Worm (Caenorhabditis elegans) whole organism, L4 larva: ENCODE data around the gene sra-1.

Experiments
- aly-2 ChIP-seq: sonication (generic microtip); optimal IDR thresholded peaks from 2 replicates; lab custom pipeline; 2018; ENCODE audit warnings: missing biosample characterization, missing genetic modification characterization
- ceh-20 ChIP-seq: fragments of 200-800 bp; sonication (Bioruptor generic); IDR thresholded peaks from 2 replicates; pipeline ENCODE4 v1.3.6; 2022; ENCODE audit warnings: missing genetic modification reagents, missing genetic modification characterization, missing compliant biosample characterization
- ceh-28 ChIP-seq: fragments of 150-350 bp; optimal IDR thresholded peaks from 2 replicates; lab custom pipeline; 2014; ENCODE audit warnings: missing biosample characterization, missing genetic modification reagents, missing genetic modification characterization
- daf-12 ChIP-seq: fragments of 150-350 bp; optimal IDR thresholded peaks from 2 replicates; lab custom pipeline; 2014; ENCODE audit warnings: missing biosample characterization, missing genetic modification reagents, missing genetic modification characterization
- egl-27 ChIP-seq: sonication (generic microtip); optimal IDR thresholded peaks from 3 replicates; lab custom pipeline; 2017; ENCODE audit warnings: missing biosample characterization, missing genetic modification reagents, missing genetic modification characterization
- fkh-10 ChIP-seq: fragments of 150-350 bp; optimal IDR thresholded peaks from 2 replicates; lab custom pipeline; 2014; ENCODE audit warnings: missing biosample characterization, missing genetic modification reagents, missing genetic modification characterization
- lim-7 ChIP-seq: fragments of 200-800 bp; sonication (Bioruptor generic); IDR thresholded peaks from 2 replicates; pipeline ENCODE4 v1.3.6; 2022; ENCODE audit warnings: missing genetic modification characterization, missing compliant biosample characterization
- mep-1 ChIP-seq: fragments of 150-350 bp; sonication (generic microtip); optimal IDR thresholded peaks from 3 replicates; lab custom pipeline; 2014; ENCODE audit warnings: missing biosample characterization, missing genetic modification characterization
- pqm-1 ChIP-seq: sonication (generic microtip); optimal IDR thresholded peaks from 2 replicates; lab custom pipeline; 2017; ENCODE audit warnings: missing biosample characterization, missing genetic modification characterization
- unc-39 ChIP-seq: sonication (generic microtip); optimal IDR thresholded peaks from 2 replicates; lab custom pipeline; 2017; ENCODE audit warnings: missing biosample characterization, missing genetic modification characterization
- ztf-7 ChIP-seq: fragments of 150-350 bp; optimal IDR thresholded peaks from 2 replicates; lab custom pipeline; 2014; ENCODE audit warnings: missing biosample characterization, missing genetic modification characterization

- TF ChIP-seq pqm-1 (tag; lab: Kevin White, UChicago) = no peak
- TF ChIP-seq egl-27 (tag; lab: Kevin White, UChicago) = no peak
- TF ChIP-seq unc-39 (tag; lab: Kevin White, UChicago) = no peak
- TF ChIP-seq fkh-10 (GFP tag; lab: Kevin White, UChicago) = no peak
- TF ChIP-seq mep-1 = peak; percentile 64
- TF ChIP-seq ztf-7 (tag; lab: Kevin White, UChicago) = peak; percentile 29
- peak; percentile 76; the same call in 1 of the 2 replicates for TF ChIP-seq ceh-20 (GFP tag; lab: Robert Waterston, UW)
- no peak for TF ChIP-seq daf-12 (tag; lab: Kevin White, UChicago)
- peak; percentile 39 for TF ChIP-seq aly-2
- peak; percentile 97 for TF ChIP-seq lim-7
- TF ChIP-seq ceh-28 (tag; lab: Kevin White, UChicago) = no peak
Measured at ce11 chrII:9566045-9566444, 44.6 kb upstream of the sra-1 start.
